Fruit fly (Drosophila melanogaster) Kc167 (cell line): ENCODE measurements around the gene Mer.

Experiments used
- Myc ChIP-seq: fragments of >200 bp; optimal IDR thresholded peaks from 2 replicates; lab custom pipeline; 2017; ENCODE audit warnings: missing external identifiers
- h ChIP-seq: fragments of >200 bp; optimal IDR thresholded peaks from 3 replicates; lab custom pipeline; 2018; ENCODE audit warnings: missing external identifiers
- psq ChIP-seq: fragments of >200 bp; optimal IDR thresholded peaks from 2 replicates; lab custom pipeline; 2017; ENCODE audit warnings: missing external identifiers
- ttk ChIP-seq: sonication (Bioruptor generic); optimal IDR thresholded peaks from 2 replicates; lab custom pipeline; 2017; ENCODE audit warnings: missing external identifiers

- TF ChIP-seq h (lab: Kevin White, UChicago) (no peak), psq (lab: Kevin White, UChicago) (no peak), Myc (lab: Kevin White, UChicago) (no peak), ttk (lab: Kevin White, UChicago) (no peak)
Observed at dm6 chrX:19666991-19667409, 26.3 kb downstream of the Mer start, which contains the start of gene Zw.
